Fruit fly (Drosophila melanogaster) whole organism, embryonic: Measurements from ENCODE around the gene CG13096.

Experiments
- Atf3 ChIP-seq: fragments of 200-800 bp; sonication (Bioruptor generic); optimal IDR thresholded peaks from 3 replicates; lab custom pipeline; 2016; ENCODE audit warnings: missing biosample characterization, missing genetic modification characterization
- Atf6 ChIP-seq: fragments of 200-800 bp; sonication (Bioruptor generic); IDR thresholded peaks from 2 replicates; pipeline ENCODE4 v1.3.6; 2022; ENCODE audit warnings: missing biosample characterization, missing genetic modification characterization
- CG10959 ChIP-seq: fragments of 200-800 bp; sonication (Bioruptor generic); IDR thresholded peaks from 2 replicates; pipeline ENCODE4 v1.3.6; 2022; ENCODE audit warnings: missing biosample characterization, missing genetic modification characterization
- CG11695 ChIP-seq: fragments of 200-800 bp; sonication (Bioruptor generic); IDR thresholded peaks from 3 replicates; pipeline ENCODE4 v1.3.6; 2022; ENCODE audit warnings: missing biosample characterization, missing genetic modification characterization
- CG12155 ChIP-seq: fragments of 200-800 bp; sonication (Bioruptor generic); optimal IDR thresholded peaks from 3 replicates; lab custom pipeline; 2016; ENCODE audit warnings: missing biosample characterization, missing genetic modification characterization
- CG1233 ChIP-seq: fragments of 200-800 bp; sonication (Bioruptor generic); optimal IDR thresholded peaks from 4 replicates; lab custom pipeline; 2018; ENCODE audit warnings: missing biosample characterization, mild to moderate bottlenecking, missing genetic modification characterization
- CG13123 ChIP-seq: fragments of 200-800 bp; sonication (Bioruptor generic); optimal IDR thresholded peaks from 2 replicates; lab custom pipeline; 2016; ENCODE audit warnings: missing biosample characterization, missing genetic modification characterization
- CG13424 ChIP-seq: fragments of 200-800 bp; sonication (Bioruptor generic); optimal IDR thresholded peaks from 2 replicates; lab custom pipeline; 2019; ENCODE audit warnings: missing biosample characterization, mild to moderate bottlenecking, missing genetic modification characterization, moderate library complexity
- CG14860 ChIP-seq: fragments of 200-800 bp; sonication (Bioruptor generic); IDR thresholded peaks from 3 replicates; pipeline ENCODE4 v1.3.6; 2022; ENCODE audit warnings: missing biosample characterization, missing genetic modification characterization; ENCODE audit not compliant: partially characterized antibody
- CG15269 ChIP-seq: fragments of 200-800 bp; sonication (Bioruptor generic); optimal IDR thresholded peaks from 2 replicates; lab custom pipeline; 2018; ENCODE audit warnings: missing biosample characterization, mild to moderate bottlenecking, missing genetic modification characterization, moderate library complexity
- CG1529 ChIP-seq: fragments of 200-800 bp; sonication (Bioruptor generic); optimal IDR thresholded peaks from 3 replicates; lab custom pipeline; 2018; ENCODE audit warnings: missing biosample characterization, missing genetic modification characterization
- CG15696 ChIP-seq: fragments of 200-800 bp; sonication (Bioruptor generic); optimal IDR thresholded peaks from 2 replicates; lab custom pipeline; 2019; ENCODE audit warnings: missing biosample characterization, mild to moderate bottlenecking, missing genetic modification characterization, moderate library complexity
- CG2199 ChIP-seq: fragments of 200-800 bp; sonication (Bioruptor generic); IDR thresholded peaks from 3 replicates; pipeline ENCODE4 v1.3.6; 2022; ENCODE audit warnings: missing biosample characterization, missing genetic modification characterization
- CG30020 ChIP-seq: fragments of 200-800 bp; optimal IDR thresholded peaks from 2 replicates; lab custom pipeline; 2019; ENCODE audit warnings: missing biosample characterization, mild to moderate bottlenecking, missing genetic modification characterization, moderate library complexity
- CG30403 ChIP-seq: fragments of 200-800 bp; sonication (Bioruptor generic); optimal IDR thresholded peaks from 3 replicates; lab custom pipeline; 2016; ENCODE audit warnings: missing biosample characterization, missing genetic modification characterization
- CG4404 ChIP-seq: fragments of 200-800 bp; sonication (Bioruptor generic); IDR thresholded peaks from 2 replicates; pipeline ENCODE4 v1.3.6; 2022; ENCODE audit warnings: missing biosample characterization, missing genetic modification characterization
- CG6689 ChIP-seq: fragments of 200-800 bp; sonication (Bioruptor generic); IDR thresholded peaks from 2 replicates; pipeline ENCODE4 v1.3.6; 2022; ENCODE audit warnings: missing biosample characterization, missing genetic modification characterization
- CG7372 ChIP-seq: fragments of 200-800 bp; sonication (Bioruptor generic); IDR thresholded peaks from 2 replicates; pipeline ENCODE4 v1.3.6; 2022; ENCODE audit warnings: missing biosample characterization, missing genetic modification characterization
- CG9215 ChIP-seq: fragments of 200-800 bp; sonication (Bioruptor generic); IDR thresholded peaks from 2 replicates; pipeline ENCODE4 v1.3.6; 2022; ENCODE audit warnings: missing biosample characterization, missing genetic modification characterization
- CG9609 ChIP-seq: fragments of 200-800 bp; sonication (Bioruptor generic); optimal IDR thresholded peaks from 3 replicates; lab custom pipeline; 2016; ENCODE audit warnings: missing biosample characterization, missing genetic modification characterization
- Camta ChIP-seq: fragments of 200-800 bp; sonication (Bioruptor generic); optimal IDR thresholded peaks from 2 replicates; lab custom pipeline; 2016; ENCODE audit warnings: missing biosample characterization, missing genetic modification characterization
- Chrac-16 ChIP-seq: fragments of 200-800 bp; sonication (Bioruptor generic); optimal IDR thresholded peaks from 3 replicates; lab custom pipeline; 2016; ENCODE audit warnings: missing biosample characterization, missing genetic modification characterization
- CoRest ChIP-seq: fragments of 200-800 bp; sonication (Bioruptor generic); optimal IDR thresholded peaks from 3 replicates; lab custom pipeline; 2018; ENCODE audit warnings: missing biosample characterization, mild to moderate bottlenecking, missing genetic modification characterization, moderate library complexity
- D19A ChIP-seq: fragments of 200-800 bp; optimal IDR thresholded peaks from 3 replicates; lab custom pipeline; 2019; ENCODE audit warnings: missing biosample characterization, mild to moderate bottlenecking, missing genetic modification characterization, moderate library complexity
- Dip3 ChIP-seq: fragments of 200-800 bp; sonication (Bioruptor generic); optimal IDR thresholded peaks from 3 replicates; lab custom pipeline; 2016; ENCODE audit warnings: missing biosample characterization, missing genetic modification characterization
- Eip74EF ChIP-seq, 2 experiments: fragments of 200-800 bp in 1 of 2; fragments of >200 bp in 1 of 2; sonication (Bioruptor generic) in 1 of 2; optimal IDR thresholded peaks; 2 replicates each; lab custom pipeline; 2017 to 2019; ENCODE audit warnings: missing biosample characterization in 2 of 2, missing genetic modification characterization in 2 of 2, mild to moderate bottlenecking in 1 of 2, moderate library complexity in 1 of 2
- Ets65A ChIP-seq: fragments of 200-800 bp; sonication (Bioruptor generic); peaks from one replicate; lab custom pipeline; 2016; ENCODE audit warnings: missing biosample characterization, missing genetic modification characterization
- Hey ChIP-seq: fragments of 200-800 bp; sonication (Bioruptor generic); optimal IDR thresholded peaks from 3 replicates; lab custom pipeline; 2018; ENCODE audit warnings: missing biosample characterization, mild to moderate bottlenecking, missing genetic modification characterization
- Hr78 ChIP-seq, 2 experiments: fragments of 200-800 bp in 1 of 2; fragments of >200 bp in 1 of 2; sonication (Bioruptor generic) in 1 of 2; optimal IDR thresholded peaks; 2 replicates each; lab custom pipeline; 2017 to 2019; ENCODE audit warnings: missing biosample characterization in 2 of 2, missing genetic modification characterization in 2 of 2, mild to moderate bottlenecking in 1 of 2, moderate library complexity in 1 of 2
- NC2β ChIP-seq: fragments of 200-800 bp; sonication (Bioruptor generic); optimal IDR thresholded peaks from 2 replicates; lab custom pipeline; 2016; ENCODE audit warnings: missing biosample characterization, missing genetic modification characterization
- Nf-YC ChIP-seq: fragments of 200-800 bp; optimal IDR thresholded peaks from 3 replicates; lab custom pipeline; 2019; ENCODE audit warnings: missing biosample characterization, mild to moderate bottlenecking, missing genetic modification characterization, moderate library complexity
- PHDP ChIP-seq: fragments of 200-800 bp; sonication (Bioruptor generic); optimal IDR thresholded peaks from 3 replicates; lab custom pipeline; 2018; ENCODE audit warnings: missing biosample characterization, mild to moderate bottlenecking, missing genetic modification characterization, moderate library complexity
- Side ChIP-seq: fragments of 200-800 bp; sonication (Bioruptor generic); optimal IDR thresholded peaks from 2 replicates; lab custom pipeline; 2016; ENCODE audit warnings: missing biosample characterization, missing genetic modification characterization
- Sry-δ ChIP-seq: fragments of 200-800 bp; sonication (Bioruptor generic); optimal IDR thresholded peaks from 2 replicates; lab custom pipeline; 2016; ENCODE audit warnings: missing biosample characterization, missing genetic modification characterization
- al ChIP-seq: fragments of 200-800 bp; sonication (Bioruptor generic); IDR thresholded peaks from 2 replicates; pipeline ENCODE4 v1.3.6; 2022; ENCODE audit warnings: missing biosample characterization, missing genetic modification characterization
- ara ChIP-seq: fragments of 200-800 bp; sonication (Bioruptor generic); IDR thresholded peaks from 2 replicates; pipeline ENCODE4 v1.3.6; 2022; ENCODE audit warnings: missing biosample characterization, missing genetic modification characterization
- az2 ChIP-seq: fragments of 200-800 bp; sonication (Bioruptor generic); optimal IDR thresholded peaks from 3 replicates; lab custom pipeline; 2016; ENCODE audit warnings: missing biosample characterization, missing genetic modification characterization
- chif ChIP-seq, 2 experiments: fragments of 200-800 bp; sonication (Bioruptor generic); optimal IDR thresholded peaks; 3 replicates each; lab custom pipeline; 2016; ENCODE audit warnings: missing biosample characterization in 2 of 2, missing genetic modification characterization in 2 of 2
- crc ChIP-seq: fragments of 200-800 bp; sonication (Bioruptor generic); optimal IDR thresholded peaks from 2 replicates; lab custom pipeline; 2016; ENCODE audit warnings: missing biosample characterization, missing genetic modification characterization
- eve ChIP-seq, 2 experiments: fragments of >200 bp; optimal IDR thresholded peaks; 2 replicates each; lab custom pipeline; 2017; ENCODE audit warnings: missing biosample characterization in 2 of 2, missing genetic modification characterization in 2 of 2
- kni ChIP-seq: fragments of 200-800 bp; sonication (Bioruptor generic); optimal IDR thresholded peaks from 3 replicates; lab custom pipeline; 2017; ENCODE audit warnings: mild to moderate bottlenecking, missing biosample characterization, missing genetic modification reagents, missing genetic modification characterization
- onecut ChIP-seq: fragments of 200-800 bp; sonication (Bioruptor generic); IDR thresholded peaks from 2 replicates; pipeline ENCODE4 v1.3.6; 2022; ENCODE audit warnings: missing biosample characterization, missing genetic modification characterization
- peb ChIP-seq: fragments of 200-800 bp; sonication (Bioruptor generic); IDR thresholded peaks from 2 replicates; pipeline ENCODE4 v1.3.6; 2022; ENCODE audit warnings: missing biosample characterization, missing genetic modification characterization
- row ChIP-seq: fragments of 200-800 bp; sonication (Bioruptor generic); IDR thresholded peaks from 3 replicates; pipeline ENCODE4 v1.3.6; 2022; ENCODE audit warnings: missing biosample characterization, missing genetic modification characterization
- sens-2 ChIP-seq: fragments of 200-800 bp; sonication (Bioruptor generic); IDR thresholded peaks from 2 replicates; pipeline ENCODE4 v1.3.6; 2022; ENCODE audit warnings: missing biosample characterization, missing genetic modification characterization
- seq ChIP-seq: fragments of 200-800 bp; sonication (Bioruptor generic); IDR thresholded peaks from 2 replicates; pipeline ENCODE4 v1.3.6; 2022; ENCODE audit warnings: missing biosample characterization, missing genetic modification characterization
- sob ChIP-seq: fragments of 200-800 bp; sonication (Bioruptor generic); IDR thresholded peaks from 2 replicates; pipeline ENCODE4 v1.3.6; 2022; ENCODE audit warnings: missing biosample characterization, missing genetic modification characterization
- unpg ChIP-seq: fragments of 200-800 bp; sonication (Bioruptor generic); optimal IDR thresholded peaks from 3 replicates; lab custom pipeline; 2018; ENCODE audit warnings: missing biosample characterization, mild to moderate bottlenecking, missing genetic modification characterization, moderate library complexity
- vvl ChIP-seq: fragments of 200-800 bp; sonication (Bioruptor generic); IDR thresholded peaks from 2 replicates; pipeline ENCODE4 v1.3.6; 2022; ENCODE audit warnings: missing biosample characterization, missing genetic modification characterization

Gene CG13096

dm6 chr2L:8553789-8554626 lies 42.3 kb upstream of the CG13096 start (continued):
- TF ChIP-seq CG15696 (tag; lab: Kevin White, UChicago) (peak; percentile 8), CG13123 (GFP tag; lab: Kevin White, UChicago) (peak; percentile 17), sens-2 (GFP tag; lab: Robert Waterston, UW) (no peak), Eip74EF (GFP tag; optimal IDR thresholded peaks at IDR 0.05; lab: Kevin White, UChicago) (peak in 1 of 2 experiments; percentile 10), row (GFP tag; lab: Robert Waterston, UW) (peak; percentile 69), CG10959 (GFP tag; lab: Robert Waterston, UW) (peak; percentile 61; the same call in 1 of the 2 replicates), D19A (tag; lab: Kevin White, UChicago) (peak; percentile 68), Ets65A (GFP tag; lab: Kevin White, UChicago) (peak; percentile 85), CG4404 (no peak), onecut (GFP tag; lab: Robert Waterston, UW) (peak; percentile 49), Hey (peak; percentile 23), Nf-YC (tag; lab: Kevin White, UChicago) (no peak), CG9609 (GFP tag; lab: Kevin White, UChicago) (peak; percentile 28), CG14860 (no peak), chif (GFP tag; optimal IDR thresholded peaks at IDR 0.05; lab: Kevin White, UChicago) (peak in 1 of 2 experiments; percentile 69), Dip3 (GFP tag; lab: Kevin White, UChicago) (peak; percentile 19), CG11695 (peak; percentile 47; the same call in 1 of the 3 replicates), CG1529 (peak; percentile 15), Atf3 (GFP tag; lab: Kevin White, UChicago) (no peak), Camta (GFP tag; lab: Kevin White, UChicago) (peak; percentile 65), CG13424 (peak; percentile 37), vvl (GFP tag; lab: Robert Waterston, UW) (peak; percentile 80), CG30403 (GFP tag; lab: Kevin White, UChicago) (peak; percentile 5), NC2β (GFP tag; lab: Kevin White, UChicago) (no peak), seq (GFP tag; lab: Robert Waterston, UW) (0 out of 2 replicates have a peak, but pooled peaks have one; percentile 27), al (no peak), CG30020 (tag; lab: Kevin White, UChicago) (no peak), CG1233 (peak; percentile 15), Atf6 (no peak), Sry-δ (GFP tag; lab: Kevin White, UChicago) (peak; percentile 3), eve (GFP tag; optimal IDR thresholded peaks at IDR 0.05; lab: Kevin White, UChicago) (peak in 1 of 2 experiments; percentile 87), ara (GFP tag; lab: Robert Waterston, UW) (peak; percentile 64), CG2199 (GFP tag; lab: Robert Waterston, UW) (peak; percentile 73; the same call in 2 of the 3 replicates), CG7372 (GFP tag; lab: Robert Waterston, UW) (no peak), crc (GFP tag; lab: Kevin White, UChicago) (peak; percentile 55), kni (GFP tag; lab: Kevin White, UChicago) (peak; percentile 84), az2 (GFP tag; lab: Kevin White, UChicago) (peak; percentile 72), unpg (GFP tag; lab: Kevin White, UChicago) (peak; percentile 70), PHDP (tag; lab: Kevin White, UChicago) (peak; percentile 22), CG12155 (GFP tag; lab: Kevin White, UChicago) (peak; percentile 11), sob (GFP tag; lab: Robert Waterston, UW) (0 out of 2 replicates have a peak, but pooled peaks have one; percentile 25), CG15269 (tag; lab: Kevin White, UChicago) (peak; percentile 27), peb (GFP tag; lab: Robert Waterston, UW) (no peak), CoRest (tag; lab: Kevin White, UChicago) (peak; percentile 60), CG6689 (GFP tag; lab: Robert Waterston, UW) (peak; percentile 3; the same call in 1 of the 2 replicates), CG9215 (GFP tag; lab: Robert Waterston, UW) (no peak), Side (GFP tag; lab: Kevin White, UChicago) (peak; percentile 51), Chrac-16 (GFP tag; lab: Kevin White, UChicago) (peak; percentile 53), Hr78 (GFP tag; optimal IDR thresholded peaks at IDR 0.05; lab: Kevin White, UChicago) (peak in 1 of 2 experiments; percentile 45)
